Worm (Caenorhabditis elegans) whole organism, L4/young adult: ENCODE data around the gene clec-36.

Experiments used
- dao-5 ChIP-seq: sonication (generic microtip); optimal IDR thresholded peaks from 2 replicates; lab custom pipeline; 2016; ENCODE audit warnings: missing genotype, missing genetic modification characterization, moderate library complexity, missing compliant biosample characterization
- him-1 ChIP-seq: sonication (generic microtip); optimal IDR thresholded peaks from 2 replicates; lab custom pipeline; 2016; ENCODE audit warnings: missing genotype, missing genetic modification reagents, missing genetic modification characterization, missing compliant biosample characterization

DNA sequence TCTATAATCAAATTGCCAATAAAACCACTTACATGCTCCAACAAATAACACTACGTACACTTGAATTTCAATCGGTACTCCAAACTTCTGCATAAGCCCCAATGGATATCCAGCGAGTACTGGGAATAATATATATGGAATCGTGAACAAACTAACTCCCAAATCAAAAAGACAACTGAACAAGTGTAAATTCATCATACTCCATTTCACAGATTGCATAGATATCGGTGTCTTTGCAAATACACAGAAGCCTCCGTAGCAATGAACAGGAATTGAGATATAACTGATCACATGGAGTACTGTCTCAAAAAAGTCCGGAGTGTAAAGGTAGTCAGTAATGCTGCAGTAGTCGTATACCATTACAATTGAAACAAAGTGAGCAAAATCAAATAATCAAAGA is 19.0 kb downstream of the clec-36 start, which contains the start of gene srh-214:
- TF ChIP-seq him-1 (tag; lab: Kevin White, UChicago) (no peak), dao-5 (no peak)
